Fruit fly (Drosophila melanogaster): ENCODE data around the gene Ance-3.

DNA sequence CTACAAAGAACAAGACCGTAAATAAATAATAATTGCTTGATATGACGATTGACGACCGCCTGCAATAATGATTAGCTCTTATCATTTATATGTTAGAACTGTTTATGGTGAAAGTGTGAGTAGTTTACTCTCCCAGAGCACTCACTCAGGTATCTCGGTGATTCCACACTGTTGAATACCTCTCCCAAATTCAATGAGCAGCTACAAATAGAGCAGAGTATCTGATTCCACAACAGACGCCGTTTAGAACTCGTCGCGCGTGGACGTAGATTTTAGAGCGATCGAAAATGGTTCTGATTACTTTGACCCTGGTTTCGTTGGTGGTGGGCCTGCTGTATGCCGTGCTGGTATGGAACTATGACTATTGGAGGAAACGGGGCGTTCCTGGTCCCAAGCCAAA is 62.5 kb downstream of the Ance-3 start, which contains the start of gene Cyp28a5:
- TF ChIP-seq CG7045 (GFP tag; optimal IDR thresholded peaks at IDR 0.05) (no peak), cic (GFP tag; optimal IDR thresholded peaks at IDR 0.05) (peak; percentile 33), kay (GFP tag; ENCODE audit: borderline replicate concordance) (peak; percentile 59), CG7101 (tag; optimal IDR thresholded peaks at IDR 0.05) (no peak), bab1 (GFP tag; optimal IDR thresholded peaks at IDR 0.05) (no peak), Crg-1 (GFP tag; optimal IDR thresholded peaks at IDR 0.05) (no peak), CG1620 (GFP tag; optimal IDR thresholded peaks at IDR 0.05) (no peak)
